Fruit fly (Drosophila melanogaster): ENCODE measurements around the gene CG15385.
A peak's percentile ranks its signal among the peaks of the same experiment; 100 is the strongest.

DNA sequence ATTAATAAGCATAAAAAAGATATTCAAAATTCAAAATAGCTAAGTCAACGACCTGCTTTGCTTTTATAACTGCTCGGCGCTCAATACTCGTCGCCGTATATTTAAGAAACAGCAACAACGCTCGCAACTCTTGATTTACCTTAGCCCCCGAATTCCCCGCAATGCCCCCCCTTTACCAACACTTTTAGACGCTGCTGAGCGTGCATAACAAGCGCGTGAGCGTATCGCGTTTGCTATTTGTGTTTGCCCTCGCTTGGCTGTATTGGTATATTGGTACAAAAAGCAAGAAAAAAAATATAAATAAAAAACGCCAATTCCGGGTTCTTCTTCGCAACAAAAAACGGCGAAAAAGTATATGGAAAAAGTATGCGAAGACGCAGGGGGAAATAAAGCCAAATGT lies 46.5 kb downstream of the CG15385 start:
- TF ChIP-seq CG8478 (optimal IDR thresholded peaks at IDR 0.05) (no peak), EcR (GFP tag; optimal IDR thresholded peaks at IDR 0.05) (peak in 1 of 2 experiments; percentile 31), pan (optimal IDR thresholded peaks at IDR 0.05) (no peak), Dll (optimal IDR thresholded peaks at IDR 0.05) (no peak), usp (GFP tag; optimal IDR thresholded peaks at IDR 0.05) (no peak)
